Worm (Caenorhabditis elegans) whole organism, early embryonic: ENCODE measurements around the gene K09B11.5.

ENCODE experiments used
- F13C5.2 ChIP-seq: sonication (generic microtip); optimal IDR thresholded peaks from 2 replicates; lab custom pipeline; 2017; ENCODE audit warnings: mild to moderate bottlenecking, missing genetic modification characterization, inconsistent platforms, missing compliant biosample characterization
- aly-1 ChIP-seq: sonication (generic microtip); optimal IDR thresholded peaks from 2 replicates; lab custom pipeline; 2016; ENCODE audit warnings: missing genetic modification characterization, missing compliant biosample characterization
- ama-1 ChIP-seq: fragments of 150-350 bp; optimal IDR thresholded peaks from 2 replicates; lab custom pipeline; 2014
- ceh-36 ChIP-seq: sonication (generic microtip); optimal IDR thresholded peaks from 2 replicates; lab custom pipeline; 2016; ENCODE audit warnings: missing genetic modification characterization, inconsistent platforms, missing compliant biosample characterization
- ets-7 ChIP-seq: sonication (generic microtip); optimal IDR thresholded peaks from 2 replicates; lab custom pipeline; 2016; ENCODE audit warnings: missing genotype, missing genetic modification characterization, missing compliant biosample characterization
- flt-1 ChIP-seq: fragments of 200-800 bp; sonication (Bioruptor generic); IDR thresholded peaks from 2 replicates; pipeline ENCODE4 v1.3.6; 2022; ENCODE audit warnings: missing genetic modification characterization, missing compliant biosample characterization
- hmbx-1 ChIP-seq: sonication (generic microtip); optimal IDR thresholded peaks from 2 replicates; lab custom pipeline; 2016; ENCODE audit warnings: mild to moderate bottlenecking, missing genetic modification characterization, missing compliant biosample characterization
- hnd-1 ChIP-seq: sonication (generic microtip); optimal IDR thresholded peaks from 2 replicates; lab custom pipeline; 2016; ENCODE audit warnings: missing genetic modification characterization, missing compliant biosample characterization
- scrt-1 ChIP-seq: fragments of 200-800 bp; sonication (Bioruptor generic); IDR thresholded peaks from 2 replicates; pipeline ENCODE4 v1.3.6; 2022; ENCODE audit warnings: missing genetic modification characterization, missing compliant biosample characterization
- tbx-11 ChIP-seq: fragments of 200-800 bp; sonication (Bioruptor generic); IDR thresholded peaks from 2 replicates; pipeline ENCODE4 v1.3.6; 2022; ENCODE audit warnings: missing genetic modification characterization, missing compliant biosample characterization

DNA sequence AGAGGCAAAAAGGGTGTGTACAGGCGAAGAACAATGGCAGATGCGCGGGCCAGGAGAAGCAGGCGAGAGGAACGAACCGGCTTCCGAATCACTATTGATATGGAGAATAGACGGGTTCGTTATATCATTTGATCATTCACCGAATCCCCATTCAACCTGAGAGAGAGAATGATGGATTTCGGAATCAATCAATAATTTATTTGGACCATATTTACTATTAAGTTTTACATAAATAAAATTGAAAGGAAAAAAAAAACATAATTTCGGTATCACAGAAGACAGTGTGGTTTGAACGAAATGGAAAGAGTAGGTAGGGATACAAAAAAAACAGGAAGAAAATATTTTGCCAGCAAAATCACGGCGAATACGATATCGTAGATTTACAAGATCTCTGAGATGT, 11.5 kb upstream of the K09B11.5 start, which contains the start of gene mam-3:
- TF ChIP-seq ets-7 (tag; lab: Kevin White, UChicago), result no peak
- TF ChIP-seq flt-1 (GFP tag; lab: Robert Waterston, UW), result no peak
- no peak for TF ChIP-seq scrt-1 (GFP tag; lab: Robert Waterston, UW)
- no peak for TF ChIP-seq hnd-1
- TF ChIP-seq F13C5.2 (tag; lab: Kevin White, UChicago), result no peak
- TF ChIP-seq ceh-36 (tag; lab: Kevin White, UChicago), result no peak
- TF ChIP-seq ama-1 (lab: Kevin White, UChicago), result no peak
- no peak for TF ChIP-seq hmbx-1
- no peak for TF ChIP-seq aly-1 (tag; lab: Kevin White, UChicago)
- no peak for TF ChIP-seq tbx-11 (GFP tag; lab: Robert Waterston, UW)
